Fruit fly (Drosophila melanogaster) whole organism, embryonic: ENCODE data around the gene CG31960.

ENCODE experiments used
- Ada2b ChIP-seq: fragments of 200-800 bp; sonication (Bioruptor generic); IDR thresholded peaks from 2 replicates; pipeline ENCODE4 v1.3.6; 2022; ENCODE audit warnings: missing biosample characterization, missing genetic modification characterization
- Antp ChIP-seq: fragments of 200-800 bp; sonication (Bioruptor generic); optimal IDR thresholded peaks from 3 replicates; lab custom pipeline; 2016; ENCODE audit warnings: missing biosample characterization, missing genetic modification characterization
- Asciz ChIP-seq: fragments of 200-800 bp; sonication (Bioruptor generic); optimal IDR thresholded peaks from 2 replicates; lab custom pipeline; 2017; ENCODE audit warnings: missing biosample characterization, mild to moderate bottlenecking, missing genetic modification characterization, missing genetic modification reagents
- C15 ChIP-seq: fragments of 200-800 bp; sonication (Bioruptor generic); IDR thresholded peaks from 3 replicates; pipeline ENCODE4 v1.3.6; 2022; ENCODE audit warnings: missing biosample characterization, missing genetic modification characterization
- CG12219 ChIP-seq: fragments of 200-800 bp; sonication (Bioruptor generic); optimal IDR thresholded peaks from 3 replicates; lab custom pipeline; 2018; ENCODE audit warnings: missing biosample characterization, mild to moderate bottlenecking, missing genetic modification characterization
- CG13624 ChIP-seq: fragments of 200-800 bp; sonication (Bioruptor generic); optimal IDR thresholded peaks from 2 replicates; lab custom pipeline; 2016; ENCODE audit warnings: missing biosample characterization, missing genetic modification characterization
- CG14441 ChIP-seq: fragments of 200-800 bp; sonication (Bioruptor generic); IDR thresholded peaks from 2 replicates; pipeline ENCODE4 v1.3.6; 2022; ENCODE audit warnings: missing biosample characterization, missing genetic modification characterization
- CG14710 ChIP-seq: fragments of 200-800 bp; sonication (Bioruptor generic); optimal IDR thresholded peaks from 3 replicates; lab custom pipeline; 2019; ENCODE audit warnings: missing biosample characterization, mild to moderate bottlenecking, missing genetic modification characterization, moderate library complexity
- CG16815 ChIP-seq: fragments of 200-800 bp; sonication (Bioruptor generic); optimal IDR thresholded peaks from 3 replicates; lab custom pipeline; 2017; ENCODE audit warnings: missing biosample characterization, mild to moderate bottlenecking, missing genetic modification characterization
- CG17568 ChIP-seq: fragments of 200-800 bp; sonication (Bioruptor generic); optimal IDR thresholded peaks from 2 replicates; lab custom pipeline; 2018; ENCODE audit warnings: missing biosample characterization, mild to moderate bottlenecking, missing genetic modification characterization, moderate library complexity
- CG17612 ChIP-seq: fragments of 200-800 bp; sonication (Bioruptor generic); IDR thresholded peaks from 2 replicates; pipeline ENCODE4 v1.3.6; 2022; ENCODE audit warnings: missing biosample characterization, missing genetic modification characterization
- CG17802 ChIP-seq: fragments of 200-800 bp; sonication (Bioruptor generic); optimal IDR thresholded peaks from 2 replicates; lab custom pipeline; 2018; ENCODE audit warnings: missing biosample characterization, mild to moderate bottlenecking, missing genetic modification characterization, moderate library complexity
- CG17912 ChIP-seq: fragments of 200-800 bp; sonication (Bioruptor generic); optimal IDR thresholded peaks from 2 replicates; lab custom pipeline; 2018; ENCODE audit warnings: missing biosample characterization, mild to moderate bottlenecking, missing genetic modification characterization
- CG31441 ChIP-seq: fragments of 200-800 bp; sonication (Bioruptor generic); IDR thresholded peaks from 2 replicates; pipeline ENCODE4 v1.3.6; 2022; ENCODE audit warnings: missing biosample characterization, missing genetic modification characterization
- CG3281 ChIP-seq: fragments of 200-800 bp; sonication (Bioruptor generic); optimal IDR thresholded peaks from 3 replicates; lab custom pipeline; 2017; ENCODE audit warnings: missing biosample characterization, mild to moderate bottlenecking, missing genetic modification characterization
- CG34224 ChIP-seq: fragments of 200-800 bp; sonication (Bioruptor generic); IDR thresholded peaks from 3 replicates; pipeline ENCODE4 v1.3.6; 2022; ENCODE audit warnings: missing biosample characterization, missing genetic modification characterization; ENCODE audit not compliant: partially characterized antibody
- CG4820 ChIP-seq: fragments of 200-800 bp; sonication (Bioruptor generic); optimal IDR thresholded peaks from 3 replicates; lab custom pipeline; 2016; ENCODE audit warnings: missing biosample characterization, missing genetic modification characterization
- CG6683 ChIP-seq: fragments of 200-800 bp; sonication (Bioruptor generic); optimal IDR thresholded peaks from 2 replicates; lab custom pipeline; 2017; ENCODE audit warnings: missing biosample characterization, mild to moderate bottlenecking, missing genetic modification characterization, missing genetic modification reagents
- CG7271 ChIP-seq: fragments of 200-800 bp; sonication (Bioruptor generic); optimal IDR thresholded peaks from 2 replicates; lab custom pipeline; 2018; ENCODE audit warnings: missing biosample characterization, mild to moderate bottlenecking, missing genetic modification characterization, moderate library complexity
- CG7928 ChIP-seq: fragments of 200-800 bp; sonication (Bioruptor generic); optimal IDR thresholded peaks from 2 replicates; lab custom pipeline; 2017; ENCODE audit warnings: missing biosample characterization, mild to moderate bottlenecking, missing genetic modification characterization
- CG8290 ChIP-seq, 3 experiments: fragments of 200-800 bp; sonication (Bioruptor generic); optimal IDR thresholded peaks; 2 replicates each; lab custom pipeline; 2016 to 2019; ENCODE audit warnings: missing biosample characterization in 3 of 3, missing genetic modification characterization in 3 of 3, mild to moderate bottlenecking in 2 of 3, moderate library complexity in 1 of 3
- Dek ChIP-seq: fragments of 200-800 bp; sonication (Bioruptor generic); optimal IDR thresholded peaks from 3 replicates; lab custom pipeline; 2019; ENCODE audit warnings: missing biosample characterization, mild to moderate bottlenecking, missing genetic modification characterization, moderate library complexity
- Dp ChIP-seq: fragments of 200-800 bp; sonication (Bioruptor generic); optimal IDR thresholded peaks from 2 replicates; lab custom pipeline; 2018; ENCODE audit warnings: missing biosample characterization, mild to moderate bottlenecking, missing genetic modification characterization, moderate library complexity
- H15 ChIP-seq: fragments of 200-800 bp; sonication (Bioruptor generic); IDR thresholded peaks from 3 replicates; pipeline ENCODE4 v1.3.6; 2022; ENCODE audit warnings: missing biosample characterization, missing genetic modification characterization
- Hey ChIP-seq: fragments of 200-800 bp; sonication (Bioruptor generic); optimal IDR thresholded peaks from 3 replicates; lab custom pipeline; 2018; ENCODE audit warnings: missing biosample characterization, mild to moderate bottlenecking, missing genetic modification characterization
- Hsf ChIP-seq: fragments of 200-800 bp; sonication (Bioruptor generic); optimal IDR thresholded peaks from 3 replicates; lab custom pipeline; 2016; ENCODE audit warnings: missing biosample characterization, missing genetic modification characterization
- Max ChIP-seq: fragments of 200-800 bp; sonication (Bioruptor generic); optimal IDR thresholded peaks from 2 replicates; lab custom pipeline; 2016; ENCODE audit warnings: missing biosample characterization, mild to moderate bottlenecking, missing genetic modification characterization
- Meics ChIP-seq: fragments of 200-800 bp; sonication (Bioruptor generic); optimal IDR thresholded peaks from 2 replicates; lab custom pipeline; 2017; ENCODE audit warnings: missing biosample characterization, mild to moderate bottlenecking, missing genetic modification characterization
- Nf-YC ChIP-seq: fragments of 200-800 bp; optimal IDR thresholded peaks from 3 replicates; lab custom pipeline; 2019; ENCODE audit warnings: missing biosample characterization, mild to moderate bottlenecking, missing genetic modification characterization, moderate library complexity
- PHDP ChIP-seq: fragments of 200-800 bp; sonication (Bioruptor generic); optimal IDR thresholded peaks from 3 replicates; lab custom pipeline; 2018; ENCODE audit warnings: missing biosample characterization, mild to moderate bottlenecking, missing genetic modification characterization, moderate library complexity
- Sry-δ ChIP-seq: fragments of 200-800 bp; sonication (Bioruptor generic); optimal IDR thresholded peaks from 2 replicates; lab custom pipeline; 2016; ENCODE audit warnings: missing biosample characterization, missing genetic modification characterization
- ato ChIP-seq: fragments of 200-800 bp; sonication (Bioruptor generic); IDR thresholded peaks from 2 replicates; pipeline ENCODE4 v1.3.6; 2022; ENCODE audit warnings: missing biosample characterization, missing genetic modification characterization; ENCODE audit not compliant: partially characterized antibody
- cato ChIP-seq: fragments of 200-800 bp; sonication (Bioruptor generic); optimal IDR thresholded peaks from 2 replicates; lab custom pipeline; 2016; ENCODE audit warnings: missing biosample characterization, missing genetic modification characterization, borderline replicate concordance
- da ChIP-seq: fragments of 200-800 bp; sonication (Bioruptor generic); optimal IDR thresholded peaks from 2 replicates; lab custom pipeline; 2016; ENCODE audit warnings: missing biosample characterization, missing genetic modification characterization
- danr ChIP-seq: fragments of 200-800 bp; sonication (Bioruptor generic); IDR thresholded peaks from 2 replicates; pipeline ENCODE4 v1.3.6; 2022; ENCODE audit warnings: missing biosample characterization, missing genetic modification characterization
- fd64A ChIP-seq: fragments of 200-800 bp; sonication (Bioruptor generic); optimal IDR thresholded peaks from 3 replicates; lab custom pipeline; 2018; ENCODE audit warnings: missing biosample characterization, mild to moderate bottlenecking, missing genetic modification characterization
- hth ChIP-seq: fragments of >200 bp; optimal IDR thresholded peaks from 2 replicates; lab custom pipeline; 2017; ENCODE audit warnings: inconsistent platforms
- knrl ChIP-seq: fragments of 200-800 bp; sonication (Bioruptor generic); IDR thresholded peaks from 3 replicates; pipeline ENCODE4 v1.3.6; 2022; ENCODE audit warnings: missing biosample characterization, missing genetic modification characterization; ENCODE audit not compliant: partially characterized antibody
- lab ChIP-seq: fragments of 200-800 bp; sonication (Bioruptor generic); optimal IDR thresholded peaks from 3 replicates; lab custom pipeline; 2017; ENCODE audit warnings: missing biosample characterization, missing genetic modification characterization, mild to moderate bottlenecking, moderate library complexity, missing genetic modification reagents
- oc ChIP-seq: fragments of 200-800 bp; sonication (Bioruptor generic); optimal IDR thresholded peaks from 2 replicates; lab custom pipeline; 2018; ENCODE audit warnings: missing biosample characterization, mild to moderate bottlenecking, missing genetic modification characterization, moderate library complexity
- pnt ChIP-seq: fragments of 200-800 bp; sonication (Bioruptor generic); optimal IDR thresholded peaks from 3 replicates; lab custom pipeline; 2016; ENCODE audit warnings: missing biosample characterization, missing genetic modification characterization
- scrt ChIP-seq: fragments of 200-800 bp; sonication (Bioruptor generic); optimal IDR thresholded peaks from 2 replicates; lab custom pipeline; 2018; ENCODE audit warnings: missing biosample characterization, mild to moderate bottlenecking, missing genetic modification characterization, moderate library complexity
- sr ChIP-seq: fragments of 200-800 bp; sonication (Bioruptor generic); IDR thresholded peaks from 3 replicates; pipeline ENCODE4 v1.3.6; 2022; ENCODE audit warnings: missing biosample characterization, missing genetic modification characterization
- tap ChIP-seq: fragments of 200-800 bp; optimal IDR thresholded peaks from 3 replicates; lab custom pipeline; 2019; ENCODE audit warnings: missing biosample characterization, mild to moderate bottlenecking, missing genetic modification characterization, moderate library complexity
- trh ChIP-seq: fragments of 200-800 bp; sonication (Bioruptor generic); optimal IDR thresholded peaks from 2 replicates; lab custom pipeline; 2016; ENCODE audit warnings: missing biosample characterization, missing genetic modification characterization
- usp ChIP-seq: fragments of >200 bp; optimal IDR thresholded peaks from 2 replicates; lab custom pipeline; 2017; ENCODE audit warnings: missing biosample characterization, missing genetic modification characterization
- vnd ChIP-seq: fragments of 200-800 bp; sonication (Bioruptor generic); IDR thresholded peaks from 3 replicates; pipeline ENCODE4 v1.3.6; 2022; ENCODE audit warnings: missing biosample characterization, missing genetic modification characterization; ENCODE audit not compliant: partially characterized antibody
- wor ChIP-seq: fragments of 200-800 bp; sonication (Bioruptor generic); IDR thresholded peaks from 2 replicates; pipeline ENCODE4 v1.3.6; 2022; ENCODE audit warnings: missing biosample characterization, missing genetic modification characterization
- zfh1 ChIP-seq: fragments of 200-800 bp; sonication (Bioruptor generic); IDR thresholded peaks from 3 replicates; pipeline ENCODE4 v1.3.6; 2022; ENCODE audit warnings: missing biosample characterization, missing genetic modification characterization

The CG31960 gene

dm6 chr2L:3802818-3803456, 18.2 kb downstream of the CG31960 start (continued):
- no peak for TF ChIP-seq Hey
- no peak for TF ChIP-seq CG6683 (GFP tag; lab: Kevin White, UChicago)
- TF ChIP-seq cato (GFP tag; lab: Kevin White, UChicago), result peak; percentile 44
- TF ChIP-seq CG17802 (tag; lab: Kevin White, UChicago), result no peak
- TF ChIP-seq knrl (GFP tag; lab: Robert Waterston, UW), result peak; percentile 56; the same call in 2 of the 3 replicates
- TF ChIP-seq wor, result peak; percentile 38; the same call in 1 of the 2 replicates
- TF ChIP-seq CG7271, result no peak
- no peak for TF ChIP-seq pnt (GFP tag; lab: Kevin White, UChicago)
- no peak for TF ChIP-seq usp (GFP tag; lab: Kevin White, UChicago)
- peak; percentile 56 for TF ChIP-seq CG13624 (GFP tag; lab: Kevin White, UChicago)
- TF ChIP-seq Dp, result peak; percentile 54
- TF ChIP-seq CG16815 (GFP tag; lab: Kevin White, UChicago), result peak; percentile 18
- peak; percentile 57 for TF ChIP-seq Ada2b (GFP tag; lab: Robert Waterston, UW)
- TF ChIP-seq CG17568 (GFP tag; lab: Kevin White, UChicago), result no peak
- TF ChIP-seq CG8290 (GFP tag; optimal IDR thresholded peaks at IDR 0.05; lab: Kevin White, UChicago), result no peak
- TF ChIP-seq CG8290 (tag; optimal IDR thresholded peaks at IDR 0.05; lab: Kevin White, UChicago), result no peak
- TF ChIP-seq CG7928 (GFP tag; lab: Kevin White, UChicago), result peak; percentile 50
- peak; percentile 43 for TF ChIP-seq PHDP (tag; lab: Kevin White, UChicago)
- peak; percentile 62 for TF ChIP-seq trh
- peak; percentile 86 for TF ChIP-seq Dek (tag; lab: Kevin White, UChicago)
- TF ChIP-seq danr, result no peak
- TF ChIP-seq zfh1 (GFP tag; lab: Robert Waterston, UW), result peak; percentile 62; the same call in 2 of the 3 replicates
- no peak for TF ChIP-seq ato (GFP tag; lab: Robert Waterston, UW)
- TF ChIP-seq Meics (GFP tag; lab: Kevin White, UChicago), result peak; percentile 20
- no peak for TF ChIP-seq CG17912 (GFP tag; lab: Kevin White, UChicago)
- peak; percentile 25 for TF ChIP-seq CG3281 (GFP tag; lab: Kevin White, UChicago)
- TF ChIP-seq Antp (GFP tag; lab: Kevin White, UChicago), result peak; percentile 12
- TF ChIP-seq fd64A (GFP tag; lab: Kevin White, UChicago), result no peak
- TF ChIP-seq hth, result no peak
- TF ChIP-seq CG31441 (GFP tag; lab: Robert Waterston, UW), result 0 out of 2 replicates have a peak, but pooled peaks have one; percentile 30
- TF ChIP-seq sr, result no peak
- TF ChIP-seq CG12219 (GFP tag; lab: Kevin White, UChicago), result peak; percentile 55
- TF ChIP-seq vnd (GFP tag; lab: Robert Waterston, UW), result no peak
- TF ChIP-seq Sry-δ (GFP tag; lab: Kevin White, UChicago), result peak; percentile 11
- peak; percentile 42 for TF ChIP-seq Asciz (GFP tag; lab: Kevin White, UChicago)
- TF ChIP-seq CG14710 (tag; lab: Kevin White, UChicago), result peak; percentile 36
- no peak for TF ChIP-seq scrt (GFP tag; lab: Kevin White, UChicago)
- TF ChIP-seq Nf-YC (tag; lab: Kevin White, UChicago), result no peak
- no peak for TF ChIP-seq da (GFP tag; lab: Kevin White, UChicago)
- TF ChIP-seq CG17612, result 0 out of 2 replicates have a peak, but pooled peaks have one; percentile 24
- TF ChIP-seq CG34224 (GFP tag; lab: Robert Waterston, UW), result no peak
- peak; percentile 63 for TF ChIP-seq Max
- TF ChIP-seq C15 (GFP tag; lab: Robert Waterston, UW), result no peak
- TF ChIP-seq oc (tag; lab: Kevin White, UChicago), result no peak
- peak; percentile 81 for TF ChIP-seq lab (GFP tag; lab: Kevin White, UChicago)
- peak; percentile 68 for TF ChIP-seq CG14441 (GFP tag; lab: Robert Waterston, UW)
- peak; percentile 62 for TF ChIP-seq Hsf (GFP tag; lab: Kevin White, UChicago)
- TF ChIP-seq H15, result peak; percentile 49; the same call in 1 of the 3 replicates
- peak; percentile 22 for TF ChIP-seq CG4820 (GFP tag; lab: Kevin White, UChicago)
- peak; percentile 82 for TF ChIP-seq tap (tag; lab: Kevin White, UChicago)
